Worm (Caenorhabditis elegans): ENCODE data around the gene Y51H4A.935.

Y51H4A.935 gene

ce11 chrIV:16496491-16496890 lies 10.5 kb downstream of the Y51H4A.935 start:
- TF ChIP-seq ces-1 (GFP tag; optimal IDR thresholded peaks at IDR 0.05) (peak; percentile 59), unc-120 (tag; optimal IDR thresholded peaks at IDR 0.05; ENCODE audit: poor library complexity, severe bottlenecking) (peak; percentile 66), ztf-11 (tag; optimal IDR thresholded peaks at IDR 0.05) (no peak), unc-62 (GFP tag; optimal IDR thresholded peaks at IDR 0.05) (peak; percentile 62), mab-5 (tag; optimal IDR thresholded peaks at IDR 0.05) (peak; percentile 42)

ce11 chrIV:16494007-16494406 lies 13.0 kb downstream of the Y51H4A.935 start:
- TF ChIP-seq drap-1 (GFP tag; optimal IDR thresholded peaks at IDR 0.05) (no peak), ces-1 (GFP tag; optimal IDR thresholded peaks at IDR 0.05) (peak; percentile 77)

ce11 chrIV:16492937-16493336 lies 14.1 kb downstream of the Y51H4A.935 start:
- TF ChIP-seq mep-1 (tag; optimal IDR thresholded peaks at IDR 0.05) (no peak), ztf-11 (tag; optimal IDR thresholded peaks at IDR 0.05) (no peak), elt-3 (tag; optimal IDR thresholded peaks at IDR 0.05) (no peak), lsy-2 (tag; optimal IDR thresholded peaks at IDR 0.05) (no peak), drap-1 (GFP tag; optimal IDR thresholded peaks at IDR 0.05) (no peak), lin-13 (tag; optimal IDR thresholded peaks at IDR 0.05) (no peak), bed-3 (GFP tag; optimal IDR thresholded peaks at IDR 0.05) (no peak), ces-1 (GFP tag; optimal IDR thresholded peaks at IDR 0.05) (no peak), ham-2 (GFP tag; optimal IDR thresholded peaks at IDR 0.05) (no peak), snpc-4 (tag; optimal IDR thresholded peaks at IDR 0.05) (no peak), flh-1 (GFP tag; optimal IDR thresholded peaks at IDR 0.05) (no peak), tbx-8 (GFP tag; optimal IDR thresholded peaks at IDR 0.05) (no peak), ceh-83 (GFP tag; optimal IDR thresholded peaks at IDR 0.05) (no peak), sem-2 (GFP tag; optimal IDR thresholded peaks at IDR 0.05) (no peak), sptf-1 (tag; optimal IDR thresholded peaks at IDR 0.05) (no peak), mls-2 (tag; optimal IDR thresholded peaks at IDR 0.05) (no peak), unc-39 (tag; optimal IDR thresholded peaks at IDR 0.05) (no peak), unc-120 (tag; optimal IDR thresholded peaks at IDR 0.05; ENCODE audit: poor library complexity, severe bottlenecking) (no peak), nhr-12 (tag; optimal IDR thresholded peaks at IDR 0.05) (no peak)

ce11 chrIV:16492327-16492726 lies 14.7 kb downstream of the Y51H4A.935 start:
- TF ChIP-seq sptf-1 (tag; optimal IDR thresholded peaks at IDR 0.05), result peak; percentile 46
- peak; percentile 52 for TF ChIP-seq drap-1 (GFP tag; optimal IDR thresholded peaks at IDR 0.05)
- peak; percentile 86 for TF ChIP-seq unc-120 (tag; optimal IDR thresholded peaks at IDR 0.05; ENCODE audit: poor library complexity, severe bottlenecking)
- TF ChIP-seq mep-1 (tag; optimal IDR thresholded peaks at IDR 0.05), result peak; percentile 77
- TF ChIP-seq nhr-2 (tag; optimal IDR thresholded peaks at IDR 0.05), result no peak
- TF ChIP-seq ces-1 (GFP tag; optimal IDR thresholded peaks at IDR 0.05), result peak; percentile 38
- TF ChIP-seq tbx-8 (GFP tag; optimal IDR thresholded peaks at IDR 0.05), result no peak
- no peak for TF ChIP-seq ceh-43 (GFP tag; optimal IDR thresholded peaks at IDR 0.05)
- TF ChIP-seq bed-3 (GFP tag; optimal IDR thresholded peaks at IDR 0.05), result no peak
- no peak for TF ChIP-seq snpc-4 (tag; optimal IDR thresholded peaks at IDR 0.05)
- TF ChIP-seq unc-39 (tag; optimal IDR thresholded peaks at IDR 0.05), result peak; percentile 36
- peak; percentile 92 for TF ChIP-seq ham-2 (GFP tag; optimal IDR thresholded peaks at IDR 0.05)
- TF ChIP-seq elt-1 (tag; optimal IDR thresholded peaks at IDR 0.05; ENCODE audit: borderline replicate concordance, insufficient read depth), result no peak
- peak; percentile 86 for TF ChIP-seq ztf-11 (tag; optimal IDR thresholded peaks at IDR 0.05)
- TF ChIP-seq zip-8 (tag; optimal IDR thresholded peaks at IDR 0.05), result no peak
- TF ChIP-seq hlh-1 (tag; optimal IDR thresholded peaks at IDR 0.05), result peak; percentile 1
- TF ChIP-seq cnd-1 (tag; optimal IDR thresholded peaks at IDR 0.05), result peak; percentile 26
- TF ChIP-seq nhr-237 (tag; optimal IDR thresholded peaks at IDR 0.05), result no peak
- peak; percentile 83 for TF ChIP-seq unc-62 (GFP tag; optimal IDR thresholded peaks at IDR 0.05)
- TF ChIP-seq pha-4 (tag; optimal IDR thresholded peaks at IDR 0.05), result peak; percentile 82
- no peak for TF ChIP-seq nhr-12 (tag; optimal IDR thresholded peaks at IDR 0.05)
- TF ChIP-seq lin-32 (GFP tag; optimal IDR thresholded peaks at IDR 0.05), result no peak
- TF ChIP-seq nhr-28 (tag; optimal IDR thresholded peaks at IDR 0.05), result no peak
- no peak for TF ChIP-seq ceh-39 (tag; optimal IDR thresholded peaks at IDR 0.05)
- TF ChIP-seq lsy-2 (tag; optimal IDR thresholded peaks at IDR 0.05), result peak; percentile 68
- no peak for TF ChIP-seq elt-3 (tag; optimal IDR thresholded peaks at IDR 0.05)
- TF ChIP-seq ceh-83 (GFP tag; optimal IDR thresholded peaks at IDR 0.05), result peak; percentile 24
- no peak for TF ChIP-seq mab-5 (tag; optimal IDR thresholded peaks at IDR 0.05)
- peak; percentile 47 for TF ChIP-seq M03D4.4 (tag; optimal IDR thresholded peaks at IDR 0.05)
- TF ChIP-seq nhr-76 (tag; optimal IDR thresholded peaks at IDR 0.05), result no peak
- no peak for TF ChIP-seq flh-1 (GFP tag; optimal IDR thresholded peaks at IDR 0.05)
- no peak for TF ChIP-seq blmp-1 (tag; optimal IDR thresholded peaks at IDR 0.05)
- no peak for TF ChIP-seq lin-13 (tag; optimal IDR thresholded peaks at IDR 0.05)
- peak; percentile 50 for TF ChIP-seq mls-2 (tag; optimal IDR thresholded peaks at IDR 0.05)
- no peak for TF ChIP-seq sem-2 (GFP tag; optimal IDR thresholded peaks at IDR 0.05)
